Worm (Caenorhabditis elegans): ENCODE data around the gene ssp-33.

- TF ChIP-seq ets-7 (tag; optimal IDR thresholded peaks at IDR 0.05): peak; percentile 30
- peak; percentile 58 for TF ChIP-seq ama-1 (optimal IDR thresholded peaks at IDR 0.05)
- no peak for TF ChIP-seq hmg-4 (GFP tag; optimal IDR thresholded peaks at IDR 0.05)
- no peak for TF ChIP-seq tbx-37 (GFP tag; conservative IDR thresholded peaks at IDR 0.05)
- TF ChIP-seq ceh-13 (GFP tag; optimal IDR thresholded peaks at IDR 0.05): no peak
Observed at ce11 chrV:14688097-14688912, 22.9 kb upstream of the ssp-33 start, which contains the start of gene C47E8.11.

All from whole organism, early embryonic.